Fruit fly (Drosophila melanogaster): ENCODE results near the gene Noc1.

DNA sequence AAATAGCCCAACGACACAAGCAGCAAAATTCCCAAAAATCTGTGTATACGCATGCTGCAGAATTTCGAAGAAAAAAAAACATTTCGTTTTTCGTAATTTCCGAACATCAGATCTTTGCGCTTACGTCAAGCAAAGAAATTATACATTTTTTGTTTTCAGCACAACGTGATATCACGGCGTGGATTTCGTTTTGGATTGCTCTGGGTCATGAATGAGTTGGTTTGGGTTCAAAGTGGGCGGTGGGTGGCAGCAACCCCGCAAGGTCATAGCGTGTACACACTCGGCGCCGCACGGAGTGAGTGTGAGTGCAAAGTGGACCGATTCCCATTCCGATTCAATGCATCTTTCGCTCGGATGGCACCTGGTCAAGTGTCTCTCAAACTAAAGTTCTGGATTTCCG is 50.3 kb downstream of the Noc1 start:
- no peak for TF ChIP-seq Ets21C (GFP tag; optimal IDR thresholded peaks at IDR 0.05)
- no peak for TF ChIP-seq Smox (GFP tag; optimal IDR thresholded peaks at IDR 0.05)
- TF ChIP-seq acj6 (GFP tag; optimal IDR thresholded peaks at IDR 0.05) = no peak
- TF ChIP-seq fd59A (GFP tag; optimal IDR thresholded peaks at IDR 0.05) = no peak
- TF ChIP-seq CG6276 (GFP tag; optimal IDR thresholded peaks at IDR 0.05) = no peak
- TF ChIP-seq Eip78C (GFP tag) = no peak
- no peak for TF ChIP-seq CG3032 (tag; optimal IDR thresholded peaks at IDR 0.05)
- TF ChIP-seq CG7368 (GFP tag; optimal IDR thresholded peaks at IDR 0.05) = no peak
- TF ChIP-seq cyc (GFP tag; optimal IDR thresholded peaks at IDR 0.05) = no peak
- TF ChIP-seq Eip75B (GFP tag; optimal IDR thresholded peaks at IDR 0.05) = no peak
- no peak for TF ChIP-seq CG6792 (GFP tag; optimal IDR thresholded peaks at IDR 0.05)

Measured in whole organism, prepupa.